Worm (Caenorhabditis elegans): ENCODE data around the gene prdx-2.
A peak's percentile ranks its signal among the peaks of the same experiment; 100 is the strongest.

Gene prdx-2

DNA sequence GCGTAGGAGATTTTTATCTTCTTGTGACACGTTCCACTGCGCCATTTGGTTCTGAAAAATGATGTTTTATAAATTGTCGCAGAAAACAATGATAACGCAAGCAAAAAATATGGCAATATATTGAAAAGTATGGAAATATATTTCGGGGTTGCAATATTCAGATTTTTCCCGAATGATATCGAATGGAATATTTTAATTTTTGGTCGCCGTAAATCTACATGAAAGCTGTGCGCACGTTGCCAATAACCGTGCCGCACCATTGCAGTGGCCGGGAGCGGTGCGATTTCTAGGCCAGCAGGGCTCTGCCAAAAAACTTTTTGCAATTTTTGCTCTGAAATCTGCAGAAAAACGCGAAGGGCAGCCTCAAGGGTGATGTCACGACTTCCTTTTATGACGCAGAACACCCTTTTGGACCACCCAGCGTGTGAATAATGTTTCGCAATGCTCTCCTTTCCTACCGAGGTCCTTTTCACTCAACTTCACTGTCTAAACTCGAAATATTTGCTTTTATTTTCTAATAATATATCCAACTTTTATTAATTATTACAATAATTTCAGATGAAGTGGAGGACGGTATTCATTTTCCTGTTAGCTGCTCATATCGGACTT lies 19.8 kb upstream of the prdx-2 start, which contains the start of the genes F09E5.11 and bmy-1 (continued):
- TF ChIP-seq saeg-2 (GFP tag; IDR thresholded peaks at IDR 0.05): peak; percentile 60; the same call in 1 of the 2 replicates
- TF ChIP-seq lim-7 (GFP tag; IDR thresholded peaks at IDR 0.05): peak; percentile 23; the same call in 1 of the 2 replicates
- no peak for TF ChIP-seq nhr-42 (GFP tag; IDR thresholded peaks at IDR 0.05)
- peak; percentile 93 for TF ChIP-seq R02D3.7 (tag; optimal IDR thresholded peaks at IDR 0.05)
- TF ChIP-seq spr-1 (tag; optimal IDR thresholded peaks at IDR 0.05): peak; percentile 34
- TF ChIP-seq nhr-76 (tag; optimal IDR thresholded peaks at IDR 0.05): no peak
- TF ChIP-seq cey-2 (tag; optimal IDR thresholded peaks at IDR 0.05; ENCODE audit: borderline replicate concordance, insufficient read depth): no peak
- peak; percentile 67 for TF ChIP-seq madf-9 (GFP tag; conservative IDR thresholded peaks at IDR 0.05)
- peak; percentile 27 for TF ChIP-seq sdz-12 (GFP tag; optimal IDR thresholded peaks at IDR 0.05)
- TF ChIP-seq lin-38 (GFP tag; IDR thresholded peaks at IDR 0.05): peak; percentile 78
- TF ChIP-seq F10B5.3 (tag; optimal IDR thresholded peaks at IDR 0.05): no peak
- peak; percentile 82 for TF ChIP-seq vab-7 (GFP tag; IDR thresholded peaks at IDR 0.05)
- TF ChIP-seq aly-2 (tag; optimal IDR thresholded peaks at IDR 0.05): no peak
- TF ChIP-seq rbr-2 (tag; optimal IDR thresholded peaks at IDR 0.05): peak; percentile 82
- TF ChIP-seq Y48G9A.11 (GFP tag; IDR thresholded peaks at IDR 0.05): peak; percentile 74; the same call in 1 of the 2 replicates
- 0 out of 2 replicates have a peak, but pooled peaks have one; percentile 15 for TF ChIP-seq php-3 (GFP tag; IDR thresholded peaks at IDR 0.05)
- no peak for TF ChIP-seq lir-3 (tag; optimal IDR thresholded peaks at IDR 0.05)
- peak; percentile 72 for TF ChIP-seq hmg-1.1 (GFP tag; IDR thresholded peaks at IDR 0.05)
- TF ChIP-seq mep-1 (tag; optimal IDR thresholded peaks at IDR 0.05): peak; percentile 81
- TF ChIP-seq mxl-3 (GFP tag; optimal IDR thresholded peaks at IDR 0.05): peak; percentile 87
- no peak for TF ChIP-seq zip-11 (GFP tag; IDR thresholded peaks at IDR 0.05)
- no peak for TF ChIP-seq mdt-29 (GFP tag; IDR thresholded peaks at IDR 0.05)
- TF ChIP-seq hlh-30 (tag; optimal IDR thresholded peaks at IDR 0.05; ENCODE audit: insufficient read depth): peak; percentile 58
- peak; percentile 78 for TF ChIP-seq ceh-20 (GFP tag; IDR thresholded peaks at IDR 0.05)
- TF ChIP-seq ceh-62 (tag; optimal IDR thresholded peaks at IDR 0.05): no peak
- TF ChIP-seq lin-29 (GFP tag; IDR thresholded peaks at IDR 0.05): no peak
- peak; percentile 98 for TF ChIP-seq unc-130 (GFP tag; optimal IDR thresholded peaks at IDR 0.05)
- TF ChIP-seq Y75B8A.6 (GFP tag; IDR thresholded peaks at IDR 0.05): no peak
- TF ChIP-seq nhr-237 (tag; optimal IDR thresholded peaks at IDR 0.05): no peak
- TF ChIP-seq F44E2.7 (GFP tag; IDR thresholded peaks at IDR 0.05): no peak
- peak; percentile 80 for TF ChIP-seq T26A8.4 (GFP tag; IDR thresholded peaks at IDR 0.05)
- TF ChIP-seq dpl-1 (GFP tag; optimal IDR thresholded peaks at IDR 0.05): peak; percentile 79
- peak; percentile 72 for TF ChIP-seq duxl-1 (tag; optimal IDR thresholded peaks at IDR 0.05; ENCODE audit: poor library complexity)
- peak in 1 of 2 experiments; percentile 89 for TF ChIP-seq unc-62 (GFP tag; optimal IDR thresholded peaks at IDR 0.05 in 1 of 2)
- no peak for TF ChIP-seq unc-62 (tag; optimal IDR thresholded peaks at IDR 0.05)
- no peak for TF ChIP-seq nhr-111 (GFP tag; optimal IDR thresholded peaks at IDR 0.05)
- TF ChIP-seq zfp-3 (GFP tag; conservative IDR thresholded peaks at IDR 0.05): 0 out of 2 replicates have a peak, but pooled peaks have one; percentile 14
- peak; percentile 70 for TF ChIP-seq nhr-6 (tag; optimal IDR thresholded peaks at IDR 0.05)
- TF ChIP-seq lin-15B (tag; optimal IDR thresholded peaks at IDR 0.05): peak; percentile 83
- no peak for TF ChIP-seq attf-4 (tag; optimal IDR thresholded peaks at IDR 0.05)
- peak; percentile 75; the same call in 1 of the 2 replicates for TF ChIP-seq tra-1 (GFP tag; IDR thresholded peaks at IDR 0.05)
- TF ChIP-seq dve-1 (tag; optimal IDR thresholded peaks at IDR 0.05; ENCODE audit: insufficient read depth): peak; percentile 84
- TF ChIP-seq ceh-28 (tag; optimal IDR thresholded peaks at IDR 0.05): no peak
- peak in 1 of 2 experiments; percentile 94 for TF ChIP-seq hif-1 (tag; optimal IDR thresholded peaks at IDR 0.05)
- TF ChIP-seq ces-1 (GFP tag; optimal IDR thresholded peaks at IDR 0.05): no peak
- peak; percentile 99 for TF ChIP-seq mes-2 (tag; optimal IDR thresholded peaks at IDR 0.05; ENCODE audit: poor library complexity, severe bottlenecking)
- peak; percentile 54 for TF ChIP-seq set-16 (GFP tag; IDR thresholded peaks at IDR 0.05)
- peak in 1 of 2 experiments; percentile 85 for TF ChIP-seq lsy-2 (tag; optimal IDR thresholded peaks at IDR 0.05)
- no peak for TF ChIP-seq gei-8 (GFP tag; optimal IDR thresholded peaks at IDR 0.05)

All from whole organism, L4 larva.